Worm (Caenorhabditis elegans): ENCODE results near the gene Y57G11C.1142.

Y57G11C.1142 gene

DNA sequence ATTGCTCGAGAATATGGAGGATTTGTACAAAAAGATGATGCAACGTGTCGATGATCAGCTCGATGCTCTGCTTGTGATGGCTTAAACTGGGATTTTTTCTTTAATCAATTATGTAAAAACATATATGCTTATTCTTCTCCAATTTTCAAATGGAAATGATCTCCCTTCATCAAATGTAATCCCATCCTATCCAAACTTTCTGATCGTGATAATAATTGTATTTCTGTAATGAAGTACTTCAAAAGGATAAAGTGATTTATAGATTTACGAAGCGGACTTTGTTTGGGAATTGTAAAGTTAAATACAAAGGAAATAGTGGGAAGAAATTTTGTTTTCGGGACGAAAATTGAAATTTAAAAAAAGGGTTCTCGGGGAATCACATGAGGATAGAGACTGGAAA lies 11.8 kb upstream of the Y57G11C.1142 start (continued):
- TF ChIP-seq mes-4 (tag; optimal IDR thresholded peaks at IDR 0.05) = peak; percentile 12
- peak; percentile 31 for TF ChIP-seq athp-1 (tag; optimal IDR thresholded peaks at IDR 0.05)
- peak; percentile 35 for TF ChIP-seq tbp1 (GFP tag; optimal IDR thresholded peaks at IDR 0.05)
- TF ChIP-seq snpc-4 (GFP tag; optimal IDR thresholded peaks at IDR 0.05) = peak; percentile 72
- peak in 3 of 4 experiments; percentile 20 to 90 (median 45) for TF ChIP-seq snpc-4 (tag; optimal IDR thresholded peaks at IDR 0.05)
- peak; percentile 68; the same call in 1 of the 2 replicates for TF ChIP-seq Y95B8A.8 (GFP tag; IDR thresholded peaks at IDR 0.05)
- TF ChIP-seq somi-1 (GFP tag; optimal IDR thresholded peaks at IDR 0.05) = peak; percentile 26
- TF ChIP-seq pbrm-1 (GFP tag; IDR thresholded peaks at IDR 0.05) = 0 out of 2 replicates have a peak, but pooled peaks have one; percentile 7
- 0 out of 2 replicates have a peak, but pooled peaks have one; percentile 3 for TF ChIP-seq Y56A3A.18 (GFP tag; IDR thresholded peaks at IDR 0.05)
- TF ChIP-seq hmg-1.2 (GFP tag; IDR thresholded peaks at IDR 0.05) = peak; percentile 10; the same call in 1 of the 2 replicates
- no peak for TF ChIP-seq xnd-1 (tag; optimal IDR thresholded peaks at IDR 0.05)
- TF ChIP-seq fkh-3 (tag; optimal IDR thresholded peaks at IDR 0.05) = no peak
- peak; percentile 61 for TF ChIP-seq snpc-1.3 (tag; optimal IDR thresholded peaks at IDR 0.05; ENCODE audit: insufficient read depth)
- peak; percentile 1 for TF ChIP-seq ZK185.1 (tag; optimal IDR thresholded peaks at IDR 0.05; ENCODE audit: poor library complexity, severe bottlenecking)
- TF ChIP-seq lsl-1 (GFP tag; optimal IDR thresholded peaks at IDR 0.05) = peak; percentile 0
- peak; percentile 76 for TF ChIP-seq Y79H2A.3 (GFP tag; conservative IDR thresholded peaks at IDR 0.05)
- TF ChIP-seq hmg-20 (GFP tag; IDR thresholded peaks at IDR 0.05) = no peak
- TF ChIP-seq snpc-1.1 (tag; optimal IDR thresholded peaks at IDR 0.05; ENCODE audit: insufficient read depth) = peak; percentile 31
- peak in 1 of 3 experiments; percentile 62 for TF ChIP-seq lin-35 (GFP tag; optimal IDR thresholded peaks at IDR 0.05)
- peak; percentile 6 for TF ChIP-seq ztf-18 (tag; optimal IDR thresholded peaks at IDR 0.05)
- TF ChIP-seq tlf-1 (GFP tag; optimal IDR thresholded peaks at IDR 0.05) = peak; percentile 38

DNA sequence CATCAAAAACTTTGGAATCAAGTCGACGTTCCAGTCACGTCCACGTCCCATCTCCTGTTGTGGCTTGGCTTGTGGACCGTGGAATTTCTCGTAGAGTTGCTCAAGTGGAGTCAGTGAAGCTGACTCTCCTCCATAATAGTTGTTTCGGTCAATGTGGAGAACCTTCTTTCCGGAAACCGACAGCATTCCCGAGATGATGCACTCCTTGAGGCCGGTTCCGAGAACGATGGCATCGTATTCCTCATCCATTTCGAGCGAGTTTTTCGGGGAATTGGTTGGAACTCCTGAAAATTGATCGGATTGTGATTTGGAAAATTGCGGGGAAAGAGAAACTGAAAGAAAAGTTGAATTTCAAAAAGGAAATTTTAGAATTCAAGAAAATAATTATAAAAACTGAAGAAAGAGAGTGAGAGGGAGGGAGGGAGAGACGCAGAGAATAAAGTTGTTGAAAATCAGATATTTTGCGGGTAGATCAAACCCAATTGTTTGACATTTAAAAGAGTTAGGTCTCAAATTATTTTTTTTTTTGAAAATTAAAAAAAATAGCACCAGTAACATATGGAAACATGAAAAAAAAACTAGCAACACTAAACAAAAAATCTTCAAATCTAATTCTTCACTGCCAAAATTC lies 9.7 kb upstream of the Y57G11C.1142 start, which contains the start of gene gdi-1:
Gene gdi-1, minus strand, starts transcription at position 286 of the 631 bp plus-strand sequence.
- peak; percentile 13 for TF ChIP-seq ztf-18 (tag; optimal IDR thresholded peaks at IDR 0.05)
- TF ChIP-seq snpc-1.1 (tag; optimal IDR thresholded peaks at IDR 0.05; ENCODE audit: insufficient read depth) = peak; percentile 9
- no peak for TF ChIP-seq let-607 (tag; optimal IDR thresholded peaks at IDR 0.05)
- TF ChIP-seq attf-6 (GFP tag; IDR thresholded peaks at IDR 0.05) = peak; percentile 65; the same call in 1 of the 2 replicates
- TF ChIP-seq dpl-1 (GFP tag; optimal IDR thresholded peaks at IDR 0.05) = peak; percentile 20
- TF ChIP-seq efl-1 (GFP tag; optimal IDR thresholded peaks at IDR 0.05) = peak; percentile 43
- TF ChIP-seq snpc-1.3 (tag; optimal IDR thresholded peaks at IDR 0.05; ENCODE audit: insufficient read depth) = peak; percentile 4
- peak; percentile 36; the same call in 1 of the 2 replicates for TF ChIP-seq madf-6 (GFP tag; IDR thresholded peaks at IDR 0.05)
- no peak for TF ChIP-seq T07F8.4 (tag; optimal IDR thresholded peaks at IDR 0.05)
- TF ChIP-seq snpc-4 (GFP tag; optimal IDR thresholded peaks at IDR 0.05) = no peak
- TF ChIP-seq snpc-4 (tag; optimal IDR thresholded peaks at IDR 0.05) = peak in 1 of 4 experiments; percentile 72
- no peak for TF ChIP-seq F49E8.2 (tag; optimal IDR thresholded peaks at IDR 0.05; ENCODE audit: insufficient read depth)
- TF ChIP-seq zfh-2 (GFP tag; conservative IDR thresholded peaks at IDR 0.05) = no peak

DNA sequence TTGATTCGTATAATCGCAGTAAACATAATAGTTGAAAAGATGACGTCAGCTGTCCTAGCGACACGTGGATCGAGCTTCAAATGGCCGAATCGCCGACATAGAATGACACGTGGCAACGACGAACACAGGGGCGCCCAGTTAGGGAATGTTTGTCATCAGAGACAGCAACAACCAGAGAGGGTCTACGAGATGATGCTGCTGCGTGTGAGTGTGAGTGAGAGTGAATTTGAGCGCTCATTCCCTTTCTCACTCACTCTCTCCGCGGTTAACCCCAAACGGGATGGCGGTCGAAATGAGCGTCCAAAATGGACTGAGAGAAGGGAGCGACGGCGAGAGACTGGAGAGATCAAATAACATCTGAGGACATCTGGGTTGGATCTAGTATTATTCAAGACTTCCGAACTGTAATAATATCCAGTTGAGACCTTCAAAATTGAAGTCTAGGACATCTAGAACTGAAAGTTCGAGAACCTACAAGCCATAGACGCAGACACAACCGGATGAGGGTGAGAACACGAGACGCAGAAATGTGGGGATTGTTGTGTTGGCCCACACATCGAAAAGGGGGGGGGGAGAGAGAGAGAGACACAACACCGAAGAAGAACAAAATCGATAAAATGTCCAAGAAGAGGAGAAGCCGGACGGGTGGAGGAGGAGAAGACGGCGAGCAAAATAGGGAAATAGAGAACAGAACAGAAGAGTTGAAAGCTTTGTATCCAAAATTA lies 8.4 kb upstream of the Y57G11C.1142 start:
- TF ChIP-seq him-1 (tag; optimal IDR thresholded peaks at IDR 0.05) (no peak), snpc-1.1 (tag; optimal IDR thresholded peaks at IDR 0.05; ENCODE audit: insufficient read depth) (no peak), ama-1 (optimal IDR thresholded peaks at IDR 0.05) (peak; percentile 34), ama-1 (GFP tag; optimal IDR thresholded peaks at IDR 0.05) (no peak), ztf-3 (GFP tag; optimal IDR thresholded peaks at IDR 0.05) (no peak), nfyb-1 (GFP tag; IDR thresholded peaks at IDR 0.05) (0 out of 2 replicates have a peak, but pooled peaks have one; percentile 30), ceh-27 (GFP tag; optimal IDR thresholded peaks at IDR 0.05) (no peak), C17E4.6 (GFP tag; IDR thresholded peaks at IDR 0.05) (no peak), T07F8.4 (tag; optimal IDR thresholded peaks at IDR 0.05) (no peak), hmg-1.2 (GFP tag; IDR thresholded peaks at IDR 0.05) (peak; percentile 48; the same call in 1 of the 2 replicates), fkh-3 (tag; optimal IDR thresholded peaks at IDR 0.05) (no peak), hsf-1 (GFP tag; IDR thresholded peaks at IDR 0.05) (peak; percentile 54; the same call in 1 of the 2 replicates), dpff-1 (tag; optimal IDR thresholded peaks at IDR 0.05) (no peak), ceh-58 (GFP tag; IDR thresholded peaks at IDR 0.05) (no peak), lin-35 (GFP tag; optimal IDR thresholded peaks at IDR 0.05) (peak in 1 of 3 experiments; percentile 13), B0261.1 (tag; optimal IDR thresholded peaks at IDR 0.05) (no peak), K12H6.12 (tag; optimal IDR thresholded peaks at IDR 0.05) (peak; percentile 66), sea-2 (GFP tag; IDR thresholded peaks at IDR 0.05) (no peak)
